Worm (Caenorhabditis elegans): ENCODE data around the gene srsx-33.

DNA sequence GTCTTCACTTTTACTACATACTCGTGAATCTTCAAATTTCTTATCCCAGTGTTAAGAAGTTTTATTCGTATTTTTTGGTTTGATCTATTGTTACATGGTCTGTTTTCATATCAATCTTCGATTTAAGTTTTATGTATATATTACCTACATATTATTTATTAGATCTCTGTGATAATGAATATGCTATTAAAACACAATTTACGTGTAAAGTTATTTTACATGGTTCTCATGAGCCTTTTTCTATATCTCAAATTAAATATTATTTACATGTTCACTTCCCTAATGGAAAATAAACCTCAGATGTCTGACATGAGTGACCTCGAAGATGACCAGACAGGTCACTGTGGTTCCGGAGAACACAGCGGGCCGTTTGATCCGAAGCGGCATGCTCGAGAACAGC lies 7.8 kb downstream of the srsx-33 start, which contains the start of gene mxl-1:
- TF ChIP-seq C38D4.7 (GFP tag; optimal IDR thresholded peaks at IDR 0.05) (no peak), ref-2 (tag; optimal IDR thresholded peaks at IDR 0.05) (no peak), pat-9 (tag; optimal IDR thresholded peaks at IDR 0.05) (no peak), fkh-10 (GFP tag; optimal IDR thresholded peaks at IDR 0.05) (no peak), pha-2 (tag; optimal IDR thresholded peaks at IDR 0.05) (no peak), F13H6.1 (tag; optimal IDR thresholded peaks at IDR 0.05) (no peak), tbx-7 (tag; optimal IDR thresholded peaks at IDR 0.05) (no peak), pax-1 (tag; optimal IDR thresholded peaks at IDR 0.05) (no peak), zip-5 (tag; optimal IDR thresholded peaks at IDR 0.05) (no peak), ceh-6 (GFP tag; optimal IDR thresholded peaks at IDR 0.05) (no peak), unc-55 (GFP tag; optimal IDR thresholded peaks at IDR 0.05) (no peak)

Data from whole organism, late embryonic.